Fruit fly (Drosophila melanogaster) whole organism, embryonic: Measurements from ENCODE around the gene CG5056.

Source experiments
- Atf-2 ChIP-seq: fragments of 200-800 bp; sonication (Bioruptor generic); optimal IDR thresholded peaks from 2 replicates; lab custom pipeline; 2016; ENCODE audit warnings: missing biosample characterization, missing genetic modification characterization
- Bgb ChIP-seq: fragments of 200-800 bp; sonication (Bioruptor generic); IDR thresholded peaks from 2 replicates; pipeline ENCODE4 v1.3.6; 2022; ENCODE audit warnings: missing biosample characterization, missing genetic modification characterization; ENCODE audit not compliant: partially characterized antibody
- CG10209 ChIP-seq: fragments of 200-800 bp; sonication (Bioruptor generic); optimal IDR thresholded peaks from 3 replicates; lab custom pipeline; 2017; ENCODE audit warnings: missing biosample characterization, mild to moderate bottlenecking, missing genetic modification characterization, missing genetic modification reagents
- CG10267 ChIP-seq: fragments of 200-800 bp; sonication (Bioruptor generic); optimal IDR thresholded peaks from 2 replicates; lab custom pipeline; 2018; ENCODE audit warnings: missing biosample characterization, mild to moderate bottlenecking, missing genetic modification characterization, moderate library complexity
- CG10366 ChIP-seq: fragments of 200-800 bp; sonication (Bioruptor generic); IDR thresholded peaks from 2 replicates; pipeline ENCODE4 v1.3.6; 2022; ENCODE audit warnings: missing biosample characterization, missing genetic modification characterization
- CG11504 ChIP-seq: fragments of 200-800 bp; sonication (Bioruptor generic); optimal IDR thresholded peaks from 3 replicates; lab custom pipeline; 2019; ENCODE audit warnings: missing biosample characterization, mild to moderate bottlenecking, missing genetic modification characterization, moderate library complexity
- CG12155 ChIP-seq: fragments of 200-800 bp; sonication (Bioruptor generic); optimal IDR thresholded peaks from 3 replicates; lab custom pipeline; 2016; ENCODE audit warnings: missing biosample characterization, missing genetic modification characterization
- CG1233 ChIP-seq: fragments of 200-800 bp; sonication (Bioruptor generic); optimal IDR thresholded peaks from 4 replicates; lab custom pipeline; 2018; ENCODE audit warnings: missing biosample characterization, mild to moderate bottlenecking, missing genetic modification characterization
- CG14860 ChIP-seq: fragments of 200-800 bp; sonication (Bioruptor generic); IDR thresholded peaks from 3 replicates; pipeline ENCODE4 v1.3.6; 2022; ENCODE audit warnings: missing biosample characterization, missing genetic modification characterization; ENCODE audit not compliant: partially characterized antibody
- CG16779 ChIP-seq: fragments of 200-800 bp; sonication (Bioruptor generic); IDR thresholded peaks from 2 replicates; pipeline ENCODE4 v1.3.6; 2022; ENCODE audit warnings: missing biosample characterization, missing genetic modification characterization
- CG17829 ChIP-seq: fragments of 200-800 bp; optimal IDR thresholded peaks from 2 replicates; lab custom pipeline; 2019; ENCODE audit warnings: missing biosample characterization, mild to moderate bottlenecking, missing genetic modification characterization, moderate library complexity
- CG18011 ChIP-seq: fragments of 200-800 bp; sonication (Bioruptor generic); optimal IDR thresholded peaks from 2 replicates; lab custom pipeline; 2017; ENCODE audit warnings: missing biosample characterization, missing genetic modification characterization, mild to moderate bottlenecking, moderate library complexity, missing genotype
- CG1832 ChIP-seq: fragments of 200-800 bp; sonication (Bioruptor generic); optimal IDR thresholded peaks from 2 replicates; lab custom pipeline; 2017; ENCODE audit warnings: missing biosample characterization, mild to moderate bottlenecking, missing genetic modification characterization, inconsistent platforms
- CG18599 ChIP-seq: fragments of 200-800 bp; sonication (Bioruptor generic); optimal IDR thresholded peaks from 3 replicates; lab custom pipeline; 2017; ENCODE audit warnings: missing biosample characterization, missing genetic modification characterization, mild to moderate bottlenecking, moderate library complexity, missing genetic modification reagents
- CG2129 ChIP-seq: fragments of 200-800 bp; sonication (Bioruptor generic); IDR thresholded peaks from 2 replicates; pipeline ENCODE4 v1.3.6; 2022; ENCODE audit warnings: missing biosample characterization, missing genetic modification characterization; ENCODE audit not compliant: partially characterized antibody
- CG2202 ChIP-seq: fragments of 200-800 bp; sonication (Bioruptor generic); optimal IDR thresholded peaks from 2 replicates; lab custom pipeline; 2018; ENCODE audit warnings: missing biosample characterization, mild to moderate bottlenecking, missing genetic modification characterization
- CG33213 ChIP-seq: fragments of 200-800 bp; sonication (Bioruptor generic); optimal IDR thresholded peaks from 3 replicates; lab custom pipeline; 2016; ENCODE audit warnings: missing biosample characterization, missing genetic modification characterization
- CG4730 ChIP-seq: fragments of 200-800 bp; sonication (Bioruptor generic); IDR thresholded peaks from 2 replicates; pipeline ENCODE4 v1.3.6; 2022; ENCODE audit warnings: missing biosample characterization, missing genetic modification characterization
- CG7745 ChIP-seq: fragments of 200-800 bp; sonication (Bioruptor generic); optimal IDR thresholded peaks from 2 replicates; lab custom pipeline; 2018; ENCODE audit warnings: missing biosample characterization, mild to moderate bottlenecking, missing genetic modification characterization, moderate library complexity
- CG9797 ChIP-seq: fragments of 200-800 bp; sonication (Bioruptor generic); optimal IDR thresholded peaks from 3 replicates; lab custom pipeline; 2018; ENCODE audit warnings: missing biosample characterization, mild to moderate bottlenecking, missing genetic modification characterization
- Chrac-16 ChIP-seq: fragments of 200-800 bp; sonication (Bioruptor generic); optimal IDR thresholded peaks from 3 replicates; lab custom pipeline; 2016; ENCODE audit warnings: missing biosample characterization, missing genetic modification characterization
- CrebB ChIP-seq: fragments of 200-800 bp; sonication (Bioruptor generic); optimal IDR thresholded peaks from 3 replicates; lab custom pipeline; 2018; ENCODE audit warnings: missing biosample characterization, mild to moderate bottlenecking, missing genetic modification characterization
- Dbx ChIP-seq: fragments of 200-800 bp; sonication (Bioruptor generic); IDR thresholded peaks from 3 replicates; pipeline ENCODE4 v1.3.6; 2022; ENCODE audit warnings: missing biosample characterization, missing genetic modification characterization
- Eip74EF ChIP-seq, 2 experiments: fragments of 200-800 bp in 1 of 2; fragments of >200 bp in 1 of 2; sonication (Bioruptor generic) in 1 of 2; optimal IDR thresholded peaks; 2 replicates each; lab custom pipeline; 2017 to 2019; ENCODE audit warnings: missing biosample characterization in 2 of 2, missing genetic modification characterization in 2 of 2, mild to moderate bottlenecking in 1 of 2, moderate library complexity in 1 of 2
- Fer1 ChIP-seq: fragments of 200-800 bp; sonication (Bioruptor generic); optimal IDR thresholded peaks from 2 replicates; lab custom pipeline; 2017; ENCODE audit warnings: missing biosample characterization, mild to moderate bottlenecking, missing genetic modification characterization
- HLH3B ChIP-seq: fragments of 200-800 bp; sonication (Bioruptor generic); IDR thresholded peaks from 2 replicates; pipeline ENCODE4 v1.3.6; 2022; ENCODE audit warnings: missing biosample characterization, missing genetic modification characterization
- HLH4C ChIP-seq: fragments of 200-800 bp; sonication (Bioruptor generic); IDR thresholded peaks from 3 replicates; pipeline ENCODE4 v1.3.6; 2022; ENCODE audit warnings: missing biosample characterization, missing genetic modification characterization; ENCODE audit not compliant: partially characterized antibody
- Hand ChIP-seq: fragments of 200-800 bp; sonication (Bioruptor generic); optimal IDR thresholded peaks from 2 replicates; lab custom pipeline; 2017; ENCODE audit warnings: mild to moderate bottlenecking, missing biosample characterization, missing genetic modification reagents, missing genetic modification characterization
- Hmx ChIP-seq: fragments of 200-800 bp; sonication (Bioruptor generic); optimal IDR thresholded peaks from 2 replicates; lab custom pipeline; 2016; ENCODE audit warnings: missing biosample characterization, missing genetic modification characterization
- abd-A ChIP-seq: fragments of 200-800 bp; sonication (Bioruptor generic); optimal IDR thresholded peaks from 3 replicates; lab custom pipeline; 2019; ENCODE audit warnings: missing biosample characterization, mild to moderate bottlenecking, missing genetic modification characterization, moderate library complexity
- ac ChIP-seq: fragments of 200-800 bp; sonication (Bioruptor generic); optimal IDR thresholded peaks from 3 replicates; lab custom pipeline; 2017; ENCODE audit warnings: missing biosample characterization, mild to moderate bottlenecking, missing genetic modification characterization
- amos ChIP-seq: fragments of 200-800 bp; sonication (Bioruptor generic); IDR thresholded peaks from 2 replicates; pipeline ENCODE4 v1.3.6; 2022; ENCODE audit warnings: missing biosample characterization, missing genetic modification characterization; ENCODE audit not compliant: partially characterized antibody
- bbx ChIP-seq: fragments of 200-800 bp; sonication (Bioruptor generic); IDR thresholded peaks from 2 replicates; pipeline ENCODE4 v1.3.6; 2022; ENCODE audit warnings: missing biosample characterization, missing genetic modification characterization; ENCODE audit not compliant: partially characterized antibody
- bigmax ChIP-seq: fragments of 200-800 bp; sonication (Bioruptor generic); optimal IDR thresholded peaks from 2 replicates; lab custom pipeline; 2018; ENCODE audit warnings: missing biosample characterization, mild to moderate bottlenecking, missing genetic modification characterization
- cg ChIP-seq: fragments of 200-800 bp; sonication (Bioruptor generic); optimal IDR thresholded peaks from 3 replicates; lab custom pipeline; 2019; ENCODE audit warnings: missing biosample characterization, mild to moderate bottlenecking, missing genetic modification characterization, moderate library complexity
- grau ChIP-seq: fragments of 200-800 bp; optimal IDR thresholded peaks from 3 replicates; lab custom pipeline; 2019; ENCODE audit warnings: missing biosample characterization, mild to moderate bottlenecking, missing genetic modification characterization, moderate library complexity
- insv ChIP-seq, 2 experiments: fragments of 200-800 bp; sonication (Bioruptor generic); optimal IDR thresholded peaks; 3 replicates each; lab custom pipeline; 2016 to 2018; ENCODE audit warnings: missing biosample characterization in 2 of 2, missing genetic modification characterization in 2 of 2
- ken ChIP-seq: fragments of 200-800 bp; sonication (Bioruptor generic); IDR thresholded peaks from 3 replicates; pipeline ENCODE4 v1.3.6; 2022; ENCODE audit warnings: missing biosample characterization, missing genetic modification characterization
- kni ChIP-seq: fragments of 200-800 bp; sonication (Bioruptor generic); optimal IDR thresholded peaks from 3 replicates; lab custom pipeline; 2017; ENCODE audit warnings: mild to moderate bottlenecking, missing biosample characterization, missing genetic modification reagents, missing genetic modification characterization
- lilli ChIP-seq: fragments of 200-800 bp; sonication (Bioruptor generic); optimal IDR thresholded peaks from 3 replicates; lab custom pipeline; 2016; ENCODE audit warnings: missing biosample characterization, missing genetic modification characterization
- nau ChIP-seq: fragments of 200-800 bp; sonication (Bioruptor generic); optimal IDR thresholded peaks from 3 replicates; lab custom pipeline; 2017; ENCODE audit warnings: missing biosample characterization, mild to moderate bottlenecking, missing genetic modification characterization, missing genetic modification reagents
- phol ChIP-seq: fragments of 200-800 bp; sonication (Bioruptor generic); optimal IDR thresholded peaks from 3 replicates; lab custom pipeline; 2018; ENCODE audit warnings: missing biosample characterization, mild to moderate bottlenecking, missing genetic modification characterization, moderate library complexity
- pita ChIP-seq: fragments of 200-800 bp; sonication (Bioruptor generic); optimal IDR thresholded peaks from 2 replicates; lab custom pipeline; 2017; ENCODE audit warnings: missing biosample characterization, mild to moderate bottlenecking, missing genetic modification characterization
- pnt ChIP-seq: fragments of 200-800 bp; sonication (Bioruptor generic); optimal IDR thresholded peaks from 3 replicates; lab custom pipeline; 2016; ENCODE audit warnings: missing biosample characterization, missing genetic modification characterization
- sens ChIP-seq: fragments of 200-800 bp; sonication (Bioruptor generic); peaks from one replicate; lab custom pipeline; 2016; ENCODE audit warnings: missing biosample characterization, missing genetic modification characterization
- slbo ChIP-seq: fragments of 200-800 bp; sonication (Bioruptor generic); IDR thresholded peaks from 2 replicates; pipeline ENCODE4 v1.3.6; 2022; ENCODE audit warnings: missing biosample characterization, missing genetic modification characterization
- ssp ChIP-seq: fragments of 200-800 bp; sonication (Bioruptor generic); IDR thresholded peaks from 2 replicates; pipeline ENCODE4 v1.3.6; 2022; ENCODE audit warnings: missing biosample characterization, missing genetic modification characterization
- stwl ChIP-seq: fragments of 200-800 bp; sonication (Bioruptor generic); optimal IDR thresholded peaks from 3 replicates; lab custom pipeline; 2018; ENCODE audit warnings: missing biosample characterization, mild to moderate bottlenecking, missing genetic modification characterization, moderate library complexity
- wor ChIP-seq: fragments of 200-800 bp; sonication (Bioruptor generic); IDR thresholded peaks from 2 replicates; pipeline ENCODE4 v1.3.6; 2022; ENCODE audit warnings: missing biosample characterization, missing genetic modification characterization

The CG5056 gene

DNA sequence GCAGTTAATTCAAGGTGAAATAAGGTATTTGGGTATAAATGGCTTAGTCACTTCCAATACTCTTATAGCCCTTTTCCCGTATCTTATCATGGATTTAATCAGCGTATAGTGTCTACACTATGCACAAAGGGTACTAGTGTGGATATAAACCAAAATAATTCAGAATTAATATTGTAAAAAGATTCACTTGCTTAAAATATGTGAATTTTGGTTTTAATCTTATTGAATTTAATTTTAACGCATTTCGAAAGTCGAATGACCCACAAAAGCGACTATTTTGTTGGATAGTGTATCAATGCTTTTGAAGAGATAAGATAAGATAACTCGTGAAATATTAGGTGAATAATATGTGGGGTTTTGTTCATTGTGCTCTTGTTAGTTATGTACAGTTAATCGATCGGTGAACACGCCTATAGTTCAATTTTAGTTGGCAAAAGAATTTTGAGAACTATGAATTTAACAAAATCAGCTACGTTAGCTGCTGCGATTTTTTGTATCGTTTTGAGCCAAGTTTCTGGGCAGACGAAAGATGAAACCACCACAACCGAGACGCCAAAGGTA is 15.5 kb downstream of the CG5056 start, which contains the start of gene CG5096 (continued):
- TF ChIP-seq cg (no peak), amos (no peak), CG10209 (GFP tag; lab: Kevin White, UChicago) (peak; percentile 88), HLH3B (GFP tag; lab: Robert Waterston, UW) (peak; percentile 93; the same call in 1 of the 2 replicates), nau (peak; percentile 84), grau (tag; lab: Kevin White, UChicago) (peak; percentile 93), ken (GFP tag; lab: Robert Waterston, UW) (peak; percentile 81; the same call in 2 of the 3 replicates), sens (GFP tag; lab: Kevin White, UChicago) (peak; percentile 92), slbo (GFP tag; lab: Robert Waterston, UW) (peak; percentile 91), CG2129 (no peak), stwl (tag; lab: Kevin White, UChicago) (no peak), bigmax (GFP tag; lab: Kevin White, UChicago) (peak; percentile 40), Bgb (GFP tag; lab: Robert Waterston, UW) (no peak), Hmx (GFP tag; lab: Kevin White, UChicago) (peak; percentile 69), CG11504 (peak; percentile 92), insv (GFP tag; optimal IDR thresholded peaks at IDR 0.05; lab: Kevin White, UChicago) (peak in 1 of 2 experiments; percentile 12), CG14860 (no peak), CG2202 (tag; lab: Kevin White, UChicago) (peak; percentile 47), bbx (GFP tag; lab: Robert Waterston, UW) (no peak), ssp (GFP tag; lab: Robert Waterston, UW) (peak; percentile 62), CG16779 (0 out of 2 replicates have a peak, but pooled peaks have one; percentile 60), CG9797 (GFP tag; lab: Kevin White, UChicago) (no peak), CG1233 (GFP tag; lab: Kevin White, UChicago) (peak; percentile 84), Fer1 (GFP tag; lab: Kevin White, UChicago) (peak; percentile 95), CG12155 (GFP tag; lab: Kevin White, UChicago) (peak; percentile 82), abd-A (tag; lab: Kevin White, UChicago) (no peak), kni (no peak), CG7745 (tag; lab: Kevin White, UChicago) (no peak), CG18011 (GFP tag; lab: Kevin White, UChicago) (peak; percentile 57), phol (tag; lab: Kevin White, UChicago) (peak; percentile 81), Eip74EF (GFP tag; optimal IDR thresholded peaks at IDR 0.05; lab: Kevin White, UChicago) (peak in 1 of 2 experiments; percentile 87), CG18599 (GFP tag; lab: Kevin White, UChicago) (peak; percentile 97), CG10366 (GFP tag; lab: Robert Waterston, UW) (peak; percentile 91), pnt (GFP tag; lab: Kevin White, UChicago) (peak; percentile 71), wor (GFP tag; lab: Robert Waterston, UW) (peak; percentile 76), Atf-2 (GFP tag; lab: Kevin White, UChicago) (peak; percentile 70), CG1832 (GFP tag; lab: Kevin White, UChicago) (no peak), CG4730 (GFP tag; lab: Robert Waterston, UW) (peak; percentile 80), CG33213 (GFP tag; lab: Kevin White, UChicago) (peak; percentile 45), Hand (GFP tag; lab: Kevin White, UChicago) (peak; percentile 89), pita (GFP tag; lab: Kevin White, UChicago) (no peak), CG17829 (peak; percentile 88), Chrac-16 (GFP tag; lab: Kevin White, UChicago) (peak; percentile 58), CG10267 (tag; lab: Kevin White, UChicago) (peak; percentile 80), Dbx (peak; percentile 94), ac (no peak), HLH4C (GFP tag; lab: Robert Waterston, UW) (no peak), CrebB (peak; percentile 89), lilli (GFP tag; lab: Kevin White, UChicago) (peak; percentile 93)
